Worm (Caenorhabditis elegans): ENCODE measurements around the gene wdr-46.

The wdr-46 gene

ce11 chrIV:12416629-12417404 is 44.8 kb downstream of the wdr-46 start (continued):
- TF ChIP-seq D1046.2 (GFP tag; IDR thresholded peaks at IDR 0.05) (no peak; the same call in 1 of the 2 replicates), lin-15B (tag; optimal IDR thresholded peaks at IDR 0.05) (no peak), attf-4 (tag; optimal IDR thresholded peaks at IDR 0.05) (no peak), ztf-7 (tag; optimal IDR thresholded peaks at IDR 0.05) (no peak), ceh-62 (tag; optimal IDR thresholded peaks at IDR 0.05) (no peak), mep-1 (tag; optimal IDR thresholded peaks at IDR 0.05) (peak; percentile 21), nhr-42 (GFP tag; IDR thresholded peaks at IDR 0.05) (no peak), ZK546.5 (tag; optimal IDR thresholded peaks at IDR 0.05) (no peak), ceh-32 (tag; optimal IDR thresholded peaks at IDR 0.05; ENCODE audit: poor library complexity) (no peak), nhr-48 (tag; optimal IDR thresholded peaks at IDR 0.05) (peak; percentile 20), lsy-2 (tag; optimal IDR thresholded peaks at IDR 0.05) (no peak), nhr-28 (tag; optimal IDR thresholded peaks at IDR 0.05) (no peak), snpc-4 (tag; optimal IDR thresholded peaks at IDR 0.05) (no peak), daf-16 (GFP tag; optimal IDR thresholded peaks at IDR 0.05) (peak in 1 of 2 experiments; percentile 31), daf-16 (tag; optimal IDR thresholded peaks at IDR 0.05) (peak; percentile 45), mdl-1 (tag; optimal IDR thresholded peaks at IDR 0.05) (no peak), Y48G9A.11 (GFP tag; IDR thresholded peaks at IDR 0.05) (peak; percentile 28; the same call in 1 of the 2 replicates), nhr-111 (GFP tag; optimal IDR thresholded peaks at IDR 0.05) (no peak), vab-7 (GFP tag; IDR thresholded peaks at IDR 0.05) (peak; percentile 13; the same call in 1 of the 2 replicates), madf-5 (GFP tag; IDR thresholded peaks at IDR 0.05) (no peak), ztf-11 (tag; optimal IDR thresholded peaks at IDR 0.05) (no peak), nhr-11 (tag; optimal IDR thresholded peaks at IDR 0.05) (no peak), hif-1 (tag; optimal IDR thresholded peaks at IDR 0.05) (no peak), lin-13 (GFP tag; optimal IDR thresholded peaks at IDR 0.05) (no peak), F44E2.7 (GFP tag; IDR thresholded peaks at IDR 0.05) (0 out of 2 replicates have a peak, but pooled peaks have one; percentile 5), dmd-6 (GFP tag; IDR thresholded peaks at IDR 0.05) (peak; percentile 35), dpl-1 (GFP tag; optimal IDR thresholded peaks at IDR 0.05) (no peak), ama-1 (optimal IDR thresholded peaks at IDR 0.05) (no peak), nhr-10 (tag; optimal IDR thresholded peaks at IDR 0.05) (no peak), gei-8 (GFP tag; optimal IDR thresholded peaks at IDR 0.05) (peak; percentile 19), zip-2 (tag; optimal IDR thresholded peaks at IDR 0.05) (no peak), ces-1 (GFP tag; optimal IDR thresholded peaks at IDR 0.05) (no peak), T26A8.4 (GFP tag; IDR thresholded peaks at IDR 0.05) (peak; percentile 19; the same call in 1 of the 2 replicates), egl-27 (tag; optimal IDR thresholded peaks at IDR 0.05) (no peak), snpc-1.2 (GFP tag; IDR thresholded peaks at IDR 0.05) (peak; percentile 69; the same call in 1 of the 2 replicates), php-3 (GFP tag; IDR thresholded peaks at IDR 0.05) (0 out of 2 replicates have a peak, but pooled peaks have one; percentile 6), saeg-2 (GFP tag; IDR thresholded peaks at IDR 0.05) (no peak), ctbp-1 (GFP tag; IDR thresholded peaks at IDR 0.05) (no peak), fkh-10 (GFP tag; optimal IDR thresholded peaks at IDR 0.05) (no peak), dve-1 (tag; optimal IDR thresholded peaks at IDR 0.05; ENCODE audit: insufficient read depth) (peak; percentile 13), tra-1 (GFP tag; IDR thresholded peaks at IDR 0.05) (no peak; the same call in 1 of the 2 replicates), ceh-44 (GFP tag; IDR thresholded peaks at IDR 0.05) (no peak), F26F4.8 (GFP tag; conservative IDR thresholded peaks at IDR 0.05) (peak; percentile 72), madf-9 (GFP tag; conservative IDR thresholded peaks at IDR 0.05) (0 out of 2 replicates have a peak, but pooled peaks have one; percentile 8), ceh-28 (tag; optimal IDR thresholded peaks at IDR 0.05) (no peak), nhr-41 (GFP tag; IDR thresholded peaks at IDR 0.05) (peak; percentile 62; the same call in 1 of the 2 replicates), pqm-1 (tag; optimal IDR thresholded peaks at IDR 0.05) (no peak), mdt-29 (GFP tag; IDR thresholded peaks at IDR 0.05) (no peak), pha-4 (GFP tag; IDR thresholded peaks at IDR 0.05) (no peak; the same call in 1 of the 2 replicates), pha-4 (tag; optimal IDR thresholded peaks at IDR 0.05) (no peak)
